Fruit fly (Drosophila melanogaster) whole organism, embryonic: ENCODE measurements around the gene Bsg.

ENCODE experiments used
- CG10267 ChIP-seq: fragments of 200-800 bp; sonication (Bioruptor generic); optimal IDR thresholded peaks from 2 replicates; lab custom pipeline; 2018; ENCODE audit warnings: missing biosample characterization, mild to moderate bottlenecking, missing genetic modification characterization, moderate library complexity
- CG11093 ChIP-seq: fragments of 200-800 bp; sonication (Bioruptor generic); IDR thresholded peaks from 3 replicates; pipeline ENCODE4 v1.3.6; 2022; ENCODE audit warnings: missing biosample characterization, missing genetic modification characterization
- CG12744 ChIP-seq: fragments of 200-800 bp; sonication (Bioruptor generic); optimal IDR thresholded peaks from 2 replicates; lab custom pipeline; 2016; ENCODE audit warnings: missing biosample characterization, missing genetic modification characterization
- CG12769 ChIP-seq: fragments of 200-800 bp; sonication (Bioruptor generic); optimal IDR thresholded peaks from 2 replicates; lab custom pipeline; 2019; ENCODE audit warnings: missing biosample characterization, mild to moderate bottlenecking, missing genetic modification characterization, moderate library complexity
- CG15479 ChIP-seq: fragments of 200-800 bp; sonication (Bioruptor generic); optimal IDR thresholded peaks from 3 replicates; lab custom pipeline; 2019; ENCODE audit warnings: missing biosample characterization, mild to moderate bottlenecking, missing genetic modification characterization, moderate library complexity
- CG18599 ChIP-seq: fragments of 200-800 bp; sonication (Bioruptor generic); optimal IDR thresholded peaks from 3 replicates; lab custom pipeline; 2017; ENCODE audit warnings: missing biosample characterization, missing genetic modification characterization, mild to moderate bottlenecking, moderate library complexity, missing genetic modification reagents
- CG2129 ChIP-seq: fragments of 200-800 bp; sonication (Bioruptor generic); IDR thresholded peaks from 2 replicates; pipeline ENCODE4 v1.3.6; 2022; ENCODE audit warnings: missing biosample characterization, missing genetic modification characterization; ENCODE audit not compliant: partially characterized antibody
- CG2199 ChIP-seq: fragments of 200-800 bp; sonication (Bioruptor generic); IDR thresholded peaks from 3 replicates; pipeline ENCODE4 v1.3.6; 2022; ENCODE audit warnings: missing biosample characterization, missing genetic modification characterization
- CG4328 ChIP-seq: fragments of 200-800 bp; sonication (Bioruptor generic); optimal IDR thresholded peaks from 3 replicates; lab custom pipeline; 2017; ENCODE audit warnings: missing biosample characterization, missing genetic modification reagents, missing genetic modification characterization
- CG9437 ChIP-seq: fragments of 200-800 bp; sonication (Bioruptor generic); optimal IDR thresholded peaks from 2 replicates; lab custom pipeline; 2018; ENCODE audit warnings: missing biosample characterization, mild to moderate bottlenecking, missing genetic modification characterization
- CkIIα-i1 ChIP-seq: fragments of 200-800 bp; sonication (Bioruptor generic); IDR thresholded peaks from 2 replicates; pipeline ENCODE4 v1.3.6; 2022; ENCODE audit warnings: missing biosample characterization, missing genetic modification characterization
- CrebB ChIP-seq: fragments of 200-800 bp; sonication (Bioruptor generic); optimal IDR thresholded peaks from 3 replicates; lab custom pipeline; 2018; ENCODE audit warnings: missing biosample characterization, mild to moderate bottlenecking, missing genetic modification characterization
- D19A ChIP-seq: fragments of 200-800 bp; optimal IDR thresholded peaks from 3 replicates; lab custom pipeline; 2019; ENCODE audit warnings: missing biosample characterization, mild to moderate bottlenecking, missing genetic modification characterization, moderate library complexity
- Dip3 ChIP-seq: fragments of 200-800 bp; sonication (Bioruptor generic); optimal IDR thresholded peaks from 3 replicates; lab custom pipeline; 2016; ENCODE audit warnings: missing biosample characterization, missing genetic modification characterization
- Eip74EF ChIP-seq, 2 experiments: fragments of 200-800 bp in 1 of 2; fragments of >200 bp in 1 of 2; sonication (Bioruptor generic) in 1 of 2; optimal IDR thresholded peaks; 2 replicates each; lab custom pipeline; 2017 to 2019; ENCODE audit warnings: missing biosample characterization in 2 of 2, missing genetic modification characterization in 2 of 2, mild to moderate bottlenecking in 1 of 2, moderate library complexity in 1 of 2
- Ets65A ChIP-seq: fragments of 200-800 bp; sonication (Bioruptor generic); peaks from one replicate; lab custom pipeline; 2016; ENCODE audit warnings: missing biosample characterization, missing genetic modification characterization
- Kr ChIP-seq: fragments of 200-800 bp; sonication (Bioruptor generic); optimal IDR thresholded peaks from 2 replicates; lab custom pipeline; 2017; ENCODE audit warnings: missing biosample characterization, mild to moderate bottlenecking, missing genetic modification characterization
- Myb ChIP-seq: fragments of 200-800 bp; sonication (Bioruptor generic); optimal IDR thresholded peaks from 2 replicates; lab custom pipeline; 2016; ENCODE audit warnings: missing biosample characterization, missing genetic modification characterization
- chinmo ChIP-seq: fragments of 200-800 bp; sonication (Bioruptor generic); IDR thresholded peaks from 4 replicates; pipeline ENCODE4 v1.3.6; 2022; ENCODE audit warnings: missing biosample characterization, missing genetic modification characterization; ENCODE audit not compliant: partially characterized antibody
- dati ChIP-seq: fragments of 200-800 bp; sonication (Bioruptor generic); IDR thresholded peaks from 2 replicates; pipeline ENCODE4 v1.3.6; 2022; ENCODE audit warnings: missing biosample characterization, missing genetic modification characterization
- dm ChIP-seq: fragments of 200-800 bp; sonication (Bioruptor generic); optimal IDR thresholded peaks from 3 replicates; lab custom pipeline; 2016; ENCODE audit warnings: missing biosample characterization, missing genetic modification characterization
- dmrt99B ChIP-seq: fragments of 200-800 bp; sonication (Bioruptor generic); optimal IDR thresholded peaks from 2 replicates; lab custom pipeline; 2018; ENCODE audit warnings: missing biosample characterization, mild to moderate bottlenecking, missing genetic modification characterization, moderate library complexity
- kah ChIP-seq: fragments of 200-800 bp; sonication (Bioruptor generic); optimal IDR thresholded peaks from 2 replicates; lab custom pipeline; 2018; ENCODE audit warnings: missing biosample characterization, mild to moderate bottlenecking, missing genetic modification characterization
- kni ChIP-seq: fragments of 200-800 bp; sonication (Bioruptor generic); optimal IDR thresholded peaks from 3 replicates; lab custom pipeline; 2017; ENCODE audit warnings: mild to moderate bottlenecking, missing biosample characterization, missing genetic modification reagents, missing genetic modification characterization
- luna ChIP-seq: fragments of 200-800 bp; sonication (Bioruptor generic); optimal IDR thresholded peaks from 2 replicates; lab custom pipeline; 2016; ENCODE audit warnings: missing biosample characterization, missing genetic modification characterization
- mld ChIP-seq: fragments of 200-800 bp; sonication (Bioruptor generic); IDR thresholded peaks from 3 replicates; pipeline ENCODE4 v1.3.6; 2022; ENCODE audit warnings: missing biosample characterization, missing genetic modification characterization; ENCODE audit not compliant: partially characterized antibody
- nau ChIP-seq: fragments of 200-800 bp; sonication (Bioruptor generic); optimal IDR thresholded peaks from 3 replicates; lab custom pipeline; 2017; ENCODE audit warnings: missing biosample characterization, mild to moderate bottlenecking, missing genetic modification characterization, missing genetic modification reagents
- nmo ChIP-seq: fragments of 200-800 bp; sonication (Bioruptor generic); optimal IDR thresholded peaks from 2 replicates; lab custom pipeline; 2018; ENCODE audit warnings: missing biosample characterization, mild to moderate bottlenecking, missing genetic modification characterization, moderate library complexity
- odd ChIP-seq: fragments of 200-800 bp; sonication (Bioruptor generic); optimal IDR thresholded peaks from 2 replicates; lab custom pipeline; 2017; ENCODE audit warnings: missing biosample characterization, mild to moderate bottlenecking, missing genetic modification characterization
- ranshi ChIP-seq: fragments of 200-800 bp; sonication (Bioruptor generic); IDR thresholded peaks from 2 replicates; pipeline ENCODE4 v1.3.6; 2022; ENCODE audit warnings: missing biosample characterization, missing genetic modification characterization
- sr ChIP-seq: fragments of 200-800 bp; sonication (Bioruptor generic); IDR thresholded peaks from 3 replicates; pipeline ENCODE4 v1.3.6; 2022; ENCODE audit warnings: missing biosample characterization, missing genetic modification characterization
- stwl ChIP-seq: fragments of 200-800 bp; sonication (Bioruptor generic); optimal IDR thresholded peaks from 3 replicates; lab custom pipeline; 2018; ENCODE audit warnings: missing biosample characterization, mild to moderate bottlenecking, missing genetic modification characterization, moderate library complexity
- tll ChIP-seq, 2 experiments: fragments of 200-800 bp in 1 of 2; fragments of >200 bp in 1 of 2; sonication (Bioruptor generic) in 1 of 2; optimal IDR thresholded peaks; 2 replicates each; lab custom pipeline; 2017 to 2019; ENCODE audit warnings: missing biosample characterization in 2 of 2, missing genetic modification characterization in 2 of 2, mild to moderate bottlenecking in 1 of 2, moderate library complexity in 1 of 2
- tna ChIP-seq: fragments of 200-800 bp; sonication (Bioruptor generic); IDR thresholded peaks from 2 replicates; pipeline ENCODE4 v1.3.6; 2022; ENCODE audit warnings: missing biosample characterization, missing genetic modification characterization; ENCODE audit not compliant: partially characterized antibody
- twi ChIP-seq: fragments of 200-800 bp; optimal IDR thresholded peaks from 2 replicates; lab custom pipeline; 2019; ENCODE audit warnings: missing biosample characterization, mild to moderate bottlenecking, missing genetic modification characterization, moderate library complexity
- usp ChIP-seq: fragments of >200 bp; optimal IDR thresholded peaks from 2 replicates; lab custom pipeline; 2017; ENCODE audit warnings: missing biosample characterization, missing genetic modification characterization
- vvl ChIP-seq: fragments of 200-800 bp; sonication (Bioruptor generic); IDR thresholded peaks from 2 replicates; pipeline ENCODE4 v1.3.6; 2022; ENCODE audit warnings: missing biosample characterization, missing genetic modification characterization
- zen ChIP-seq: fragments of 200-800 bp; sonication (Bioruptor generic); optimal IDR thresholded peaks from 3 replicates; lab custom pipeline; 2018; ENCODE audit warnings: missing biosample characterization, mild to moderate bottlenecking, missing genetic modification characterization, moderate library complexity

Gene Bsg

DNA sequence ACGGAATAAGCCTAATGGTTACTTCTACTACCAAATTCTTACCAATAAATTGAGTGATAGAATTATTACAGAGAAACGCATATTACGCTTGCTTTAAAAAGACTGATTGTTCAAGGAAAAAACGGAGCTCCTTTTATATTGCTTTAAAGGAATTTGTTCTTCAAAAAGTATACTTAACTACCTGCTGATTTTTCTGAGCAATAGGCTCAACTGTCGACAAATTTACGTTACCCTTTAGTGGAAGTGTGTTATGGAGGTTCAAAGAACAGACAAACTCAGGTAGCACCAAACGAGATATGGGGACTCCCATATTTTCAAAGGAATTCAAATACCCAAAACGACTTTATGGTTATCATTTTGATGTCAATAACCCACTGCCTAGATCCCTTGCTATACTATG is 60.7 kb downstream of the Bsg start, which contains the start of gene CG42762:
CG42762 (minus strand) TSS at position 101 of the 400 bp plus-strand sequence.
- TF ChIP-seq CG9437 (GFP tag; lab: Kevin White, UChicago): no peak
- peak in 1 of 2 experiments; percentile 31 for TF ChIP-seq tll (GFP tag; optimal IDR thresholded peaks at IDR 0.05; lab: Kevin White, UChicago)
- TF ChIP-seq CG2199 (GFP tag; lab: Robert Waterston, UW): 0 out of 3 replicates have a peak, but pooled peaks have one; percentile 50
- TF ChIP-seq, all 482 proteins: peak for 2

DNA sequence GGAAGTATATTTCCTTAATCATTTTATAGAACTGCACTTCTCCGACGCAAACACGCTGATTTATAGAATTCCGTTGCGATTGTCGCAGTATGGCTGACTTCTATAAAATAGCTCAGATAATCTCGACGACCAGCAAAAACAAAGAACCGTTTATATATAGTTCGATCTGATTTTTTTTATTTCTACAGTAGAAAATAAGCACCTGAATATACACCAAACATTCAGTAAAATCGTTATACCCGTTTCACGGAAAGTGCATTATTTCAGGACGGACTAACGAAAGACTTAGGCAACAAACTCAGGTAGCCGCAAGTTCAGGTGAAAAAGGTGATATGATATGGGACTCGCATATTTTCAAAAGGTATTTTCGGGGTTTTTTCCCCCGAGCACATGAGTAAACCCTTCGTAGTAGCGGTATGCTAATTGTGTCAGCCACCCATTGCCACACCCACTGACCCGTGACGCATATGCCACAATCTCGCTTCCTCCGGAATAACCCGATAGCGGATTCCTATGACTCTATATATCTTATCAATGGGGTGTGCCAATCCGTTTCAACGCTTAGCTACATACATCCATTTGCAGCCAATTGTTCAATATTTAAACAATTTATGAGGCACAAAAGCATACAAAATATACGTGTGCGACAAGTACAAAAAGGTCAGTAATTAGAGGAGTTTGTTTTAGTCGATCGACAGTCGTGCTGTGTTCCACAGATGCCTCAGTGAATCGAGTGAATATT is 62.0 kb downstream of the Bsg start, which contains the start of the genes CG42763 and CG43394:
CG42763 (minus strand) TSS at position 41 of the 742 bp plus-strand sequence.
CG43394 (plus strand) TSS at position 692 of the 742 bp plus-strand sequence.
- TF ChIP-seq CG15479 (GFP tag; lab: Kevin White, UChicago) (peak; percentile 56), twi (tag; lab: Kevin White, UChicago) (peak; percentile 22), CG2129 (no peak), tll (GFP tag; optimal IDR thresholded peaks at IDR 0.05; lab: Kevin White, UChicago) (peak in 1 of 2 experiments; percentile 75), zen (tag; lab: Kevin White, UChicago) (peak; percentile 38), CrebB (tag; lab: Kevin White, UChicago) (no peak), D19A (tag; lab: Kevin White, UChicago) (peak; percentile 72), dati (GFP tag; lab: Robert Waterston, UW) (no peak), luna (GFP tag; lab: Kevin White, UChicago) (no peak)

DNA sequence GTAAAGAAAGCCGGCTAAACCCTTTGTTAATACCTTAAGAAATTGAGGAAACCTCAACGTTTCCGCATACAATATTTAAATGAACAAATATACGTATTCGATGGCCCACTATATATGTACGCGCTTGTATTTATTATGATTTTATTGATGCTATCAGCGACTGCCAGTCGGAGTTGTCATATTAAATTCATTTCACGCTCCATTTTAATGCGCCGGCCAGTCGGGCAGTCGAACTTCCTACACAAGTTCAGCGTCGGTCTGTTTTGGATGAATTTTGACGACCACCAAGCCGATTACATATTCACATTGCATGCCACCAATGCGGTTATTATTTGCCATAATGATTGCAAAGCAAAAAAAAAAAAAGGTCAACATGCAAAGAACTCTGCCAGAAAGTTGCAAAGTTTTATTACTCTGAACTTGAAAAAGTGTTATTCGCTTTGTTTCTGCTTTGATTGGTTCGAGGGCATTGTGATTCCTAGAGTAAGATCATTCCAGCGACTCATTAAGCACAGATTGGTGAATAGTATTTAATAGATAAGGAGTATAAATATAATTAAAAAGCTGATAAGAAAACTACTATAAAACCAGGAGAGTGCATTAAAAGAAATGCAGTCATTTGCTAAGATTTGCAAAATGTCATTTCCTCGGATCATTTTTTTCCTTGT is 63.9 kb downstream of the Bsg start, which contains the start of gene CG31606:
CG31606 (plus strand) TSS at position 618 of the 668 bp plus-strand sequence.
- TF ChIP-seq Kr (GFP tag; lab: Kevin White, UChicago): no peak
- TF ChIP-seq odd (GFP tag; lab: Kevin White, UChicago): no peak
- TF ChIP-seq CrebB (tag; lab: Kevin White, UChicago): no peak
- no peak for TF ChIP-seq kni
- TF ChIP-seq Dip3: no peak
- TF ChIP-seq Myb (GFP tag; lab: Kevin White, UChicago): no peak
- TF ChIP-seq CG11093 (GFP tag; lab: Robert Waterston, UW): no peak
- TF ChIP-seq dm: no peak
- TF ChIP-seq sr: no peak
- TF ChIP-seq usp (GFP tag; lab: Kevin White, UChicago): no peak
- TF ChIP-seq CG18599 (GFP tag; lab: Kevin White, UChicago): no peak
- TF ChIP-seq chinmo (GFP tag; lab: Robert Waterston, UW): 0 out of 4 replicates have a peak, but pooled peaks have one; percentile 32
- no peak for TF ChIP-seq nmo (GFP tag; lab: Kevin White, UChicago)
- TF ChIP-seq CG12744: no peak
- TF ChIP-seq CG12769 (tag; lab: Kevin White, UChicago): no peak
- peak; percentile 58; the same call in 1 of the 2 replicates for TF ChIP-seq vvl (GFP tag; lab: Robert Waterston, UW)
- no peak for TF ChIP-seq CG4328
- TF ChIP-seq Ets65A (GFP tag; lab: Kevin White, UChicago): peak; percentile 24
- no peak for TF ChIP-seq dmrt99B (tag; lab: Kevin White, UChicago)
- no peak for TF ChIP-seq CkIIα-i1 (GFP tag; lab: Robert Waterston, UW)
- TF ChIP-seq CG10267: no peak
- TF ChIP-seq nau (GFP tag; lab: Kevin White, UChicago): no peak
- no peak for TF ChIP-seq ranshi (GFP tag; lab: Robert Waterston, UW)
- no peak for TF ChIP-seq stwl (tag; lab: Kevin White, UChicago)
- TF ChIP-seq mld (GFP tag; lab: Robert Waterston, UW): no peak
- TF ChIP-seq Eip74EF (GFP tag; optimal IDR thresholded peaks at IDR 0.05; lab: Kevin White, UChicago): peak in 1 of 2 experiments; percentile 75
- TF ChIP-seq kah: no peak
- TF ChIP-seq tna (GFP tag; lab: Robert Waterston, UW): no peak
